Worm (Caenorhabditis elegans): ENCODE measurements around the gene B0432.1.

DNA sequence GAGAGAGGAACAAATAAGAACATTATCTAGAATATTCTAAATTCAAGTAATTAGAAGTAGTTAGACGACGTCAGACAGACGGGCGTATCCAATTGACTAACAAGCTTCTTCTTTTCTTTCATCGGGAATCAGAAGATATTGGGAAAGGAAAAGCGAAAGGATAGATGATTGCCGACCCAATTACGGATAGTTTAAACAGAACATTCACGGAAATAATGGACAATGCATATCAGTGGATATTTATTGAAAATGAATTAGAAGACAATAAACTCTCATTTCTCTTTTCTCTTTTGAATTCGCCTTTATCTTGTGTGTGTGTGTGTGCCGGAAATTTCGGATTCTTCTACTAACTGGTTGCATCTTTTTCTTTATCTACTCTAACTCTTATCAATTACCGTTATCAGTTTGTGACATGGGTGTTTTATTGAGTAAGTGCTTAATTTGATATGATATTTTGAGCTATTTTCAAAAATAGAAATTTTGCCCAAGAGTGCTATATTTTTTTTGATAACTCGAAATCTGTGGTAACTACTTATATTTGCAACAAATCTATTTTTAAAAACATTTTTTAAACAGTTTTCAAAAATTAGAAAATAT lies 36.8 kb downstream of the B0432.1 start:
- TF ChIP-seq cog-1 (tag; optimal IDR thresholded peaks at IDR 0.05): no peak
- no peak for TF ChIP-seq ztf-29 (GFP tag; IDR thresholded peaks at IDR 0.05)

Measured in whole organism, midembryonic.